Fruit fly (Drosophila melanogaster) whole organism, wandering third instar larva: Measurements from ENCODE around the gene CG11790.

ENCODE experiments used
- Abd-B ChIP-seq: fragments of >200 bp; optimal IDR thresholded peaks from 2 replicates; lab custom pipeline; 2017; ENCODE audit warnings: missing biosample characterization, missing genetic modification characterization
- CrebA ChIP-seq: fragments of 200-800 bp; sonication (Bioruptor generic); optimal IDR thresholded peaks from 2 replicates; lab custom pipeline; 2016; ENCODE audit warnings: missing biosample characterization, mild to moderate bottlenecking, missing genetic modification characterization, borderline replicate concordance
- Dif ChIP-seq: fragments of 200-275, 200-300 bp; sonication (Bioruptor generic); optimal IDR thresholded peaks from 2 replicates; lab custom pipeline; 2018; ENCODE audit warnings: missing biosample characterization, missing genetic modification characterization; ENCODE audit not compliant: partially characterized antibody
- GATAd ChIP-seq: sonication (Bioruptor generic); optimal IDR thresholded peaks from 2 replicates; lab custom pipeline; 2016; ENCODE audit warnings: missing biosample characterization, missing genetic modification characterization
- Hnf4 ChIP-seq: fragments of 200-800 bp; sonication (Bioruptor generic); optimal IDR thresholded peaks from 2 replicates; lab custom pipeline; 2016; ENCODE audit warnings: missing biosample characterization, mild to moderate bottlenecking, missing genetic modification characterization
- Hr83 ChIP-seq: fragments of 200-300 bp; sonication (Bioruptor generic); optimal IDR thresholded peaks from 2 replicates; lab custom pipeline; 2016; ENCODE audit warnings: missing biosample characterization, mild to moderate bottlenecking, missing genetic modification characterization, moderate library complexity; ENCODE audit not compliant: poor library complexity, severe bottlenecking
- Jra ChIP-seq: sonication (Bioruptor generic); optimal IDR thresholded peaks from 2 replicates; lab custom pipeline; 2016; ENCODE audit warnings: missing biosample characterization, missing genetic modification characterization
- Mio ChIP-seq: sonication (Bioruptor generic); optimal IDR thresholded peaks from 2 replicates; lab custom pipeline; 2016; ENCODE audit warnings: missing biosample characterization, missing genetic modification characterization
- Myc ChIP-seq: fragments of >200 bp; optimal IDR thresholded peaks from 2 replicates; lab custom pipeline; 2017
- Rel ChIP-seq, 2 experiments: fragments of 200-800 bp; sonication (Bioruptor generic) in 1 of 2; optimal IDR thresholded peaks; 2 replicates in 1 of 2; 3 replicates in 1 of 2; lab custom pipeline; 2016 to 2019; ENCODE audit warnings: mild to moderate bottlenecking in 2 of 2, missing biosample characterization in 2 of 2, missing genetic modification characterization in 2 of 2, moderate library complexity in 1 of 2
- Vsx2 ChIP-seq: fragments of 200-300, 225-300 bp; sonication (Bioruptor generic); optimal IDR thresholded peaks from 2 replicates; lab custom pipeline; 2018; ENCODE audit warnings: missing biosample characterization, missing genetic modification characterization; ENCODE audit not compliant: partially characterized antibody
- br ChIP-seq: fragments of 200-800 bp; sonication (Bioruptor generic); optimal IDR thresholded peaks from 2 replicates; lab custom pipeline; 2016; ENCODE audit warnings: missing biosample characterization, missing genetic modification characterization
- dl ChIP-seq, 2 experiments: fragments of 175-275, 200-275 bp in 1 of 2; fragments of 200-275 bp in 1 of 2; sonication (Bioruptor generic); optimal IDR thresholded peaks; lab custom pipeline; 2018; ENCODE audit warnings: mild to moderate bottlenecking in 2 of 2, missing biosample characterization in 2 of 2, missing genetic modification characterization in 2 of 2, moderate library complexity in 2 of 2; ENCODE audit not compliant: partially characterized antibody in 2 of 2, insufficient read depth in 1 of 2
- dmrt93B ChIP-seq: fragments of 200-800 bp; sonication (Bioruptor generic); optimal IDR thresholded peaks from 2 replicates; lab custom pipeline; 2018; ENCODE audit warnings: missing biosample characterization, mild to moderate bottlenecking, missing genetic modification characterization
- foxo ChIP-seq, 2 experiments: fragments of 200-800 bp; sonication (Bioruptor generic); optimal IDR thresholded peaks; 2 replicates in 1 of 2; 3 replicates in 1 of 2; lab custom pipeline; 2016 to 2017; ENCODE audit warnings: missing biosample characterization in 2 of 2, missing genetic modification characterization in 2 of 2
- woc ChIP-seq: sonication (Bioruptor generic); optimal IDR thresholded peaks from 2 replicates; lab custom pipeline; 2016; ENCODE audit warnings: missing biosample characterization, mild to moderate bottlenecking, missing genetic modification characterization

The CG11790 gene

dm6 chr3R:25094639-25095038 is 47.1 kb downstream of the CG11790 start, which contains the start of gene fd96Cb:
Gene fd96Cb (plus strand): TSS chr3R:25095012.
- TF ChIP-seq Hr83 (GFP tag; lab: Kevin White, UChicago) (no peak), Myc (lab: Kevin White, UChicago) (no peak), dmrt93B (GFP tag; lab: Kevin White, UChicago) (no peak), Rel (GFP tag; optimal IDR thresholded peaks at IDR 0.05; lab: Kevin White, UChicago) (no peak), Rel (tag; optimal IDR thresholded peaks at IDR 0.05; lab: Kevin White, UChicago) (peak; percentile 16), Dif (GFP tag; lab: Kevin White, UChicago) (peak; percentile 94), Mio (GFP tag; lab: Kevin White, UChicago) (no peak), Vsx2 (peak; percentile 96), Jra (GFP tag; lab: Kevin White, UChicago) (no peak), br (GFP tag; lab: Kevin White, UChicago) (no peak), CrebA (no peak), dl (GFP tag; optimal IDR thresholded peaks at IDR 0.05; lab: Kevin White, UChicago; ENCODE audit: insufficient read depth in 1 of 2, partially characterized antibody in 2 of 2) (peak; percentile 30 to 74), foxo (GFP tag; optimal IDR thresholded peaks at IDR 0.05; lab: Kevin White, UChicago) (no peak), Abd-B (GFP tag; lab: Kevin White, UChicago) (no peak), Hnf4 (GFP tag; lab: Kevin White, UChicago) (no peak)

- TF ChIP-seq woc (GFP tag; lab: Kevin White, UChicago) (peak; percentile 62), GATAd (GFP tag; lab: Kevin White, UChicago) (no peak), Dif (GFP tag; lab: Kevin White, UChicago) (peak; percentile 19)
These were observed 50.0 kb downstream of the CG11790 start, which contains the start of the genes CG33095 and CG33096 for dm6 chr3R:25097486-25097885. Gene CG33095 (plus strand): TSS chr3R:25097672. Gene CG33096 (plus strand): TSS chr3R:25097672.
